Fruit fly (Drosophila melanogaster): ENCODE results near the gene CG42821.

Gene CG42821

DNA sequence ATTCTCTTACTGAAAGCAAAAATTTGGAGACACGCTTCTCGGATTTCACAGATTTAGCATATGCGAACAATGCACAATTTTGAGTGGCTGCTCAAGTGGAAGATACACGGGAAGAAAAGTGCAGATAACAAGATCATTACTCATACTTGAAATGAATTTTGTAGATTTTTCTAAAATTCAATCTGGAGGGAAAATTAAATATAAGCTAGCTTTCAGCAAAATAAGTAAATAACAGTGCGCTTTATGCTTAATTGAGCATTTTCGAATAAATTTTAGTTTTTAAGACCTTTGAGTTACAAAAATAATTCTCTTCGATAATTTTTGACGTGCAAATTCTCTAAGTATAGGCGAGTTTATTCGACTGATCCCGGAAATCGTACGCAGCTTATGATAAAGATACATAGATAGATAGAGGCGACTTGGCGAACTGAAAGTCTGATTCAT is 12.2 kb upstream of the CG42821 start (continued):
- TF ChIP-seq CG1792 (GFP tag; optimal IDR thresholded peaks at IDR 0.05) (peak; percentile 27), jumu (GFP tag; optimal IDR thresholded peaks at IDR 0.05) (peak; percentile 2), fd64A (GFP tag; optimal IDR thresholded peaks at IDR 0.05) (no peak), lov (optimal IDR thresholded peaks at IDR 0.05) (no peak), lov (GFP tag; IDR thresholded peaks at IDR 0.05) (no peak), sens (GFP tag) (peak; percentile 94), CG5245 (GFP tag; optimal IDR thresholded peaks at IDR 0.05) (peak; percentile 36), CG4424 (GFP tag; optimal IDR thresholded peaks at IDR 0.05) (peak; percentile 56), Dek (tag; optimal IDR thresholded peaks at IDR 0.05) (no peak), CG1603 (tag; optimal IDR thresholded peaks at IDR 0.05) (peak; percentile 32), nom (GFP tag; optimal IDR thresholded peaks at IDR 0.05) (no peak), Sox100B (GFP tag; optimal IDR thresholded peaks at IDR 0.05) (peak; percentile 57), dimm (GFP tag; IDR thresholded peaks at IDR 0.05) (no peak), sim (GFP tag; IDR thresholded peaks at IDR 0.05) (no peak), CG7963 (GFP tag; IDR thresholded peaks at IDR 0.05; ENCODE audit: partially characterized antibody) (no peak), ewg (GFP tag; optimal IDR thresholded peaks at IDR 0.05) (no peak), dpn (GFP tag; optimal IDR thresholded peaks at IDR 0.05) (no peak), chm (GFP tag; IDR thresholded peaks at IDR 0.05) (no peak), HLH54F (GFP tag; optimal IDR thresholded peaks at IDR 0.05) (no peak), cwo (GFP tag; optimal IDR thresholded peaks at IDR 0.05) (no peak), Xbp1 (GFP tag; optimal IDR thresholded peaks at IDR 0.05) (no peak), CG17186 (GFP tag; optimal IDR thresholded peaks at IDR 0.05) (no peak), ash1 (GFP tag; optimal IDR thresholded peaks at IDR 0.05) (no peak), croc (GFP tag; conservative IDR thresholded peaks at IDR 0.05) (0 out of 3 replicates have a peak, but pooled peaks have one; percentile 24), Ets97D (GFP tag; optimal IDR thresholded peaks at IDR 0.05) (no peak), CG10979 (tag; optimal IDR thresholded peaks at IDR 0.05) (peak; percentile 74), prd (optimal IDR thresholded peaks at IDR 0.05) (no peak), prd (GFP tag; IDR thresholded peaks at IDR 0.05) (peak; percentile 18; the same call in 1 of the 3 replicates), CG13894 (tag; optimal IDR thresholded peaks at IDR 0.05) (no peak), dmrt99B (tag; optimal IDR thresholded peaks at IDR 0.05) (peak; percentile 78), CG9932 (GFP tag; IDR thresholded peaks at IDR 0.05) (no peak), CG6854 (GFP tag; optimal IDR thresholded peaks at IDR 0.05) (peak; percentile 17), vnd (GFP tag; IDR thresholded peaks at IDR 0.05; ENCODE audit: partially characterized antibody) (no peak), CG1602 (GFP tag; optimal IDR thresholded peaks at IDR 0.05) (no peak), nau (GFP tag; optimal IDR thresholded peaks at IDR 0.05) (peak; percentile 56), CG5180 (GFP tag; optimal IDR thresholded peaks at IDR 0.05) (peak; percentile 22), crc (GFP tag; optimal IDR thresholded peaks at IDR 0.05) (no peak), GATAe (GFP tag; conservative IDR thresholded peaks at IDR 0.05) (no peak), Aef1 (GFP tag; IDR thresholded peaks at IDR 0.05) (peak; percentile 25; the same call in 2 of the 3 replicates), CG10654 (GFP tag; optimal IDR thresholded peaks at IDR 0.05) (peak; percentile 48), sqz (GFP tag; optimal IDR thresholded peaks at IDR 0.05) (no peak), Dll (GFP tag; IDR thresholded peaks at IDR 0.05; ENCODE audit: partially characterized antibody) (no peak), CG6813 (GFP tag; optimal IDR thresholded peaks at IDR 0.05) (no peak), CG10565 (GFP tag; optimal IDR thresholded peaks at IDR 0.05) (no peak), CG13287 (GFP tag; IDR thresholded peaks at IDR 0.05; ENCODE audit: partially characterized antibody) (no peak), ap (GFP tag; IDR thresholded peaks at IDR 0.05) (no peak), Mes4 (GFP tag; optimal IDR thresholded peaks at IDR 0.05) (no peak), CG15011 (GFP tag; optimal IDR thresholded peaks at IDR 0.05) (peak; percentile 22), CG12299 (tag; optimal IDR thresholded peaks at IDR 0.05) (no peak), pita (GFP tag; optimal IDR thresholded peaks at IDR 0.05) (no peak), seq (GFP tag; IDR thresholded peaks at IDR 0.05) (no peak)

Data from whole organism, embryonic.